Worm (Caenorhabditis elegans): ENCODE results near the gene spp-2.

DNA sequence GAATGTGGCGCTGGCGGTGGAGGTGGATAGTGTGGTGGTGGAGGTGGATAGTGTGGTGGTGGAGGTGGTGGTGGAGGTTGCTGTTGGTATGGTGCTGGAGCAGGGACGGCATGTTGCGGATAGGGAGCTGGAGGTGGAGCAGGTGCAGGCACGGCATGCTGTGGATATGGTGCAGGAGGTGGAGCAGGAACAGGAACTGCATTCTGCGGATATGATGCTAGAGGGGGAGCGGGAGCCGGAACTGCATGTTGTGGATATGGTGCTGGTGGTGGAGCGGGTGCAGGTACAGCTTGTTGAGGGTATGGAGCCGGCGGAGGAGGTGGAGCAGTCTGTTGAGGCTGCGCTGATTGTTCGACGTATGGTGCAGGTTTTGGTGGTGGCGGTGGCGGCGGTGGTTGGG, 47.7 kb downstream of the spp-2 start:
- TF ChIP-seq dpl-1 (GFP tag; optimal IDR thresholded peaks at IDR 0.05) = no peak
- TF ChIP-seq B0035.1 (tag; optimal IDR thresholded peaks at IDR 0.05) = no peak
- TF ChIP-seq hlh-26 (GFP tag; conservative IDR thresholded peaks at IDR 0.05) = no peak
- TF ChIP-seq snpc-4 (GFP tag; optimal IDR thresholded peaks at IDR 0.05) = no peak
- TF ChIP-seq snpc-4 (tag; optimal IDR thresholded peaks at IDR 0.05) = no peak
- TF ChIP-seq egl-44 (GFP tag; IDR thresholded peaks at IDR 0.05) = no peak
- TF ChIP-seq somi-1 (GFP tag; optimal IDR thresholded peaks at IDR 0.05) = no peak
- TF ChIP-seq sea-2 (GFP tag; IDR thresholded peaks at IDR 0.05) = no peak
